Fruit fly (Drosophila melanogaster) whole organism, embryonic: ENCODE data around the gene drl.
A peak's percentile ranks its signal among the peaks of the same experiment; 100 is the strongest.

Experiments used
- CG10431 ChIP-seq: fragments of 200-800 bp; sonication (Bioruptor generic); optimal IDR thresholded peaks from 3 replicates; lab custom pipeline; 2018; ENCODE audit warnings: missing biosample characterization, mild to moderate bottlenecking, missing genetic modification characterization
- CG12071 ChIP-seq: fragments of 200-800 bp; sonication (Bioruptor generic); optimal IDR thresholded peaks from 3 replicates; lab custom pipeline; 2018; ENCODE audit warnings: missing biosample characterization, mild to moderate bottlenecking, missing genetic modification characterization
- CG16813 ChIP-seq: fragments of 200-800 bp; sonication (Bioruptor generic); IDR thresholded peaks from 3 replicates; pipeline ENCODE4 v1.3.6; 2022; ENCODE audit warnings: missing biosample characterization, missing genetic modification characterization; ENCODE audit not compliant: partially characterized antibody
- CG6813 ChIP-seq: fragments of 200-800 bp; sonication (Bioruptor generic); optimal IDR thresholded peaks from 2 replicates; lab custom pipeline; 2017; ENCODE audit warnings: missing biosample characterization, missing genetic modification characterization, mild to moderate bottlenecking, moderate library complexity, missing genetic modification reagents
- CG7839 ChIP-seq: fragments of 200-800 bp; sonication (Bioruptor generic); optimal IDR thresholded peaks from 3 replicates; lab custom pipeline; 2018; ENCODE audit warnings: missing biosample characterization, mild to moderate bottlenecking, missing genetic modification characterization, moderate library complexity
- Ets97D ChIP-seq: fragments of 200-800 bp; sonication (Bioruptor generic); optimal IDR thresholded peaks from 3 replicates; lab custom pipeline; 2016; ENCODE audit warnings: missing biosample characterization, missing genetic modification characterization
- Gug ChIP-seq: fragments of 200-800 bp; sonication (Bioruptor generic); IDR thresholded peaks from 4 replicates; pipeline ENCODE4 v1.3.6; 2022; ENCODE audit warnings: missing biosample characterization, missing genetic modification characterization
- Hr39 ChIP-seq: fragments of >200 bp; optimal IDR thresholded peaks from 2 replicates; lab custom pipeline; 2017
- prd ChIP-seq, 3 experiments: fragments of >200 bp in 2 of 3; fragments of 200-800 bp in 1 of 3; sonication (Bioruptor generic) in 1 of 3; optimal IDR thresholded peaks in 2 of 3; IDR thresholded peaks in 1 of 3; 2 replicates in 2 of 3; 3 replicates in 1 of 3; pipeline versions ENCODE4 v1.3.6 to Lab custom; 2017 to 2022; ENCODE audit warnings: missing biosample characterization in 1 of 3, missing genetic modification characterization in 1 of 3

DNA sequence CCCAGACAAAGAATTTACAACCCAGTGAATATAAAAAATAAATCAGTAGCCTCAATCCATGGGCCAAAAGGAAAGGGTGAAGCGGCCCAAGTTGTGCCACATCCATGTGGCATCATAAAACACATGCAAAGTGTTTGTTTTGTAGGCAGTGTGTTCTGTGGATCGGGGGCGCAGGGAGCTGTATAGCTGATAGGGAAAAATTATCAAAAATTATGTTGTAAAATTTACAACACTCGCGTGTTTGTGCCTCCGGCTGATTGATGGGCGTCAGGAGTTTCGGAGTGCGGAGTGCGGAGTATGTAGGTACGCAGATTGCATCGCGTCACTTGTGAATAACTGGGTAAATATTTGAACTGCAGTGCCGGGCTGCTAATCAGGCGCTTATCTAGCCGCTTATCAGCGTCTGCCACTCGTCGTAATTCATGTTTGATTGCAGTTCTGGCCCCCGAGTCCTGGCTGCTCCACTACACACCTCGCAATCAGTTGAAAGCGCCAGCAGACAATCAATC, 1.7 kb downstream of the drl start:
- no peak for TF ChIP-seq Ets97D (GFP tag; lab: Kevin White, UChicago)
- TF ChIP-seq CG10431 (GFP tag; lab: Kevin White, UChicago), result peak; percentile 18
- TF ChIP-seq Hr39, result no peak
- no peak for TF ChIP-seq CG16813
- TF ChIP-seq CG7839 (tag; lab: Kevin White, UChicago), result peak; percentile 16
- TF ChIP-seq CG6813 (GFP tag; lab: Kevin White, UChicago), result peak; percentile 64
- TF ChIP-seq prd (optimal IDR thresholded peaks at IDR 0.05; lab: Kevin White, UChicago), result no peak
- TF ChIP-seq prd (GFP tag; IDR thresholded peaks at IDR 0.05; lab: Robert Waterston, UW), result no peak
- peak; percentile 58 for TF ChIP-seq CG12071 (GFP tag; lab: Kevin White, UChicago)
- TF ChIP-seq Gug (GFP tag; lab: Robert Waterston, UW), result no peak
